Worm (Caenorhabditis elegans) whole organism, mixed stage, embryonic: ENCODE data around the gene cdr-1.

Source experiments
- blmp-1 ChIP-seq: fragments of 150-350 bp; optimal IDR thresholded peaks from 2 replicates; lab custom pipeline; 2014; ENCODE audit warnings: missing biosample characterization, missing genetic modification characterization
- elt-1 ChIP-seq: sonication (generic microtip); optimal IDR thresholded peaks from 2 replicates; lab custom pipeline; 2017; ENCODE audit warnings: missing genetic modification characterization, mild to moderate bottlenecking, missing compliant biosample characterization, antibody characterized with exemption, moderate library complexity, borderline replicate concordance; ENCODE audit not compliant: insufficient read depth
- elt-3 ChIP-seq: fragments of 150-350 bp; optimal IDR thresholded peaks from 2 replicates; lab custom pipeline; 2014; ENCODE audit warnings: missing biosample characterization, missing genetic modification characterization
- lin-13 ChIP-seq: fragments of 150-350 bp; optimal IDR thresholded peaks from 2 replicates; lab custom pipeline; 2014; ENCODE audit warnings: missing biosample characterization, missing genetic modification characterization
- nhr-237 ChIP-seq: fragments of 150-350 bp; optimal IDR thresholded peaks from 2 replicates; lab custom pipeline; 2014; ENCODE audit warnings: missing biosample characterization, missing genetic modification characterization
- nhr-28 ChIP-seq: fragments of 150-350 bp; optimal IDR thresholded peaks from 2 replicates; lab custom pipeline; 2014; ENCODE audit warnings: missing biosample characterization, missing genetic modification characterization
- nhr-76 ChIP-seq: sonication (generic microtip); optimal IDR thresholded peaks from 2 replicates; lab custom pipeline; 2017; ENCODE audit warnings: missing biosample characterization, missing genetic modification characterization
- pha-4 ChIP-seq: fragments of 150-350 bp; optimal IDR thresholded peaks from 2 replicates; lab custom pipeline; 2018; ENCODE audit warnings: missing biosample characterization, missing genetic modification reagents, missing genetic modification characterization
- snpc-4 ChIP-seq: fragments of 150-350 bp; optimal IDR thresholded peaks from 2 replicates; lab custom pipeline; 2014; ENCODE audit warnings: missing biosample characterization, missing genetic modification characterization
- tbx-8 ChIP-seq: fragments of 200-800 bp; sonication (Bioruptor generic); optimal IDR thresholded peaks from 2 replicates; lab custom pipeline; 2018; ENCODE audit warnings: mild to moderate bottlenecking, missing genetic modification characterization, moderate library complexity, missing compliant biosample characterization
- ztf-11 ChIP-seq: fragments of 150-350 bp; optimal IDR thresholded peaks from 2 replicates; lab custom pipeline; 2014; ENCODE audit warnings: missing biosample characterization, missing genetic modification characterization

- TF ChIP-seq snpc-4 (tag; lab: Kevin White, UChicago) (no peak), nhr-28 (tag; lab: Kevin White, UChicago) (no peak), nhr-76 (no peak), elt-3 (tag; lab: Kevin White, UChicago) (no peak), nhr-237 (tag; lab: Kevin White, UChicago) (no peak), tbx-8 (GFP tag; lab: Kevin White, UChicago) (no peak), pha-4 (no peak), lin-13 (tag; lab: Kevin White, UChicago) (no peak), ztf-11 (tag; lab: Kevin White, UChicago) (no peak), blmp-1 (tag; lab: Kevin White, UChicago) (no peak), elt-1 (tag; lab: Kevin White, UChicago) (no peak)
Measured at ce11 chrV:15950903-15951302, 29.8 kb downstream of the cdr-1 start, which contains the start of gene srw-59.
